Worm (Caenorhabditis elegans) whole organism, young adult: ENCODE results near the gene ocr-3.
A peak's percentile ranks its signal among the peaks of the same experiment; 100 is the strongest.

Source experiments
- B0035.1 ChIP-seq: sonication (generic microtip); optimal IDR thresholded peaks from 2 replicates; lab custom pipeline; 2016; ENCODE audit warnings: missing genetic modification characterization, mild to moderate bottlenecking, missing compliant biosample characterization, missing genotype, missing genetic modification reagents
- B0261.1 ChIP-seq: sonication (generic microtip); optimal IDR thresholded peaks from 2 replicates; lab custom pipeline; 2016; ENCODE audit warnings: mild to moderate bottlenecking, missing genetic modification characterization, moderate library complexity, missing compliant biosample characterization
- C06A6.2 ChIP-seq: fragments of 200-800 bp; sonication (Bioruptor generic); conservative IDR thresholded peaks from 2 replicates; pipeline ENCODE4 v1.3.6; 2022; ENCODE audit warnings: missing genetic modification characterization, missing compliant biosample characterization
- F57A8.1 ChIP-seq: fragments of 200-800 bp; sonication (Bioruptor generic); optimal IDR thresholded peaks from 2 replicates; lab custom pipeline; 2018; ENCODE audit warnings: mild to moderate bottlenecking, missing genetic modification characterization, moderate library complexity, missing compliant biosample characterization
- F57C9.4 ChIP-seq: sonication (generic microtip); optimal IDR thresholded peaks from 2 replicates; lab custom pipeline; 2017; ENCODE audit warnings: mild to moderate bottlenecking, missing genetic modification characterization, missing compliant biosample characterization
- K11D2.4 ChIP-seq: fragments of 200-800 bp; sonication (Bioruptor generic); IDR thresholded peaks from 2 replicates; pipeline ENCODE4 v1.3.6; 2022; ENCODE audit warnings: missing genetic modification reagents, missing genetic modification characterization, missing compliant biosample characterization
- K12H6.12 ChIP-seq: fragments of 200-800 bp; sonication (Bioruptor generic); optimal IDR thresholded peaks from 2 replicates; lab custom pipeline; 2018; ENCODE audit warnings: mild to moderate bottlenecking, missing genetic modification characterization, missing compliant biosample characterization
- ZK185.1 ChIP-seq: sonication (generic microtip); optimal IDR thresholded peaks from 2 replicates; lab custom pipeline; 2016; ENCODE audit warnings: mild to moderate bottlenecking, missing genetic modification characterization, missing compliant biosample characterization; ENCODE audit not compliant: poor library complexity, severe bottlenecking
- ama-1 ChIP-seq, 3 experiments: fragments of 150-350 bp in 1 of 3; sonication (generic microtip) in 2 of 3; optimal IDR thresholded peaks; 2 replicates each; lab custom pipeline; 2014 to 2018; ENCODE audit warnings: missing biosample characterization in 2 of 3, missing genetic modification characterization in 2 of 3, missing genetic modification reagents in 2 of 3
- atf-7 ChIP-seq: sonication (generic microtip); optimal IDR thresholded peaks from 2 replicates; lab custom pipeline; 2017; ENCODE audit warnings: mild to moderate bottlenecking, missing genetic modification characterization, missing compliant biosample characterization
- attf-3 ChIP-seq: fragments of 200-800 bp; sonication (Bioruptor generic); conservative IDR thresholded peaks from 2 replicates; pipeline ENCODE4 v1.3.6; 2022; ENCODE audit warnings: missing genetic modification reagents, missing genetic modification characterization, missing compliant biosample characterization
- attf-5 ChIP-seq: fragments of 200-800 bp; sonication (Bioruptor generic); optimal IDR thresholded peaks from 2 replicates; lab custom pipeline; 2018; ENCODE audit warnings: mild to moderate bottlenecking, missing genetic modification characterization, missing compliant biosample characterization
- attf-6 ChIP-seq: fragments of 200-800 bp; sonication (Bioruptor generic); IDR thresholded peaks from 2 replicates; pipeline ENCODE4 v1.3.6; 2022; ENCODE audit warnings: missing genetic modification reagents, missing genetic modification characterization, missing compliant biosample characterization
- egl-44 ChIP-seq: fragments of 200-800 bp; sonication (Bioruptor generic); IDR thresholded peaks from 2 replicates; pipeline ENCODE4 v1.3.6; 2022; ENCODE audit warnings: missing genetic modification reagents, missing genetic modification characterization, missing compliant biosample characterization
- ekl-4 ChIP-seq: fragments of 200-800 bp; sonication (Bioruptor generic); IDR thresholded peaks from 2 replicates; pipeline ENCODE4 v1.3.6; 2022; ENCODE audit warnings: missing genetic modification reagents, missing genetic modification characterization, missing compliant biosample characterization
- hmg-1.2 ChIP-seq: fragments of 200-800 bp; sonication (Bioruptor generic); IDR thresholded peaks from 2 replicates; pipeline ENCODE4 v1.3.6; 2022; ENCODE audit warnings: missing genetic modification reagents, missing genetic modification characterization, missing compliant biosample characterization
- hmg-20 ChIP-seq: fragments of 200-800 bp; sonication (Bioruptor generic); IDR thresholded peaks from 2 replicates; pipeline ENCODE4 v1.3.6; 2022; ENCODE audit warnings: missing genetic modification reagents, missing genetic modification characterization, missing compliant biosample characterization
- hrde-1 ChIP-seq: sonication (generic microtip); optimal IDR thresholded peaks from 2 replicates; lab custom pipeline; 2016; ENCODE audit warnings: missing genetic modification characterization, mild to moderate bottlenecking, missing compliant biosample characterization, moderate library complexity, missing genotype, missing genetic modification reagents, borderline replicate concordance
- lag-1 ChIP-seq: fragments of 200-800 bp; sonication (Bioruptor generic); IDR thresholded peaks from 2 replicates; pipeline ENCODE4 v1.3.6; 2022; ENCODE audit warnings: missing genetic modification reagents, missing genetic modification characterization, missing compliant biosample characterization
- let-607 ChIP-seq, 2 experiments: fragments of 200-800 bp in 1 of 2; sonication (Bioruptor generic) in 1 of 2; sonication (generic microtip) in 1 of 2; optimal IDR thresholded peaks; 2 replicates each; lab custom pipeline; 2016 to 2018; ENCODE audit warnings: mild to moderate bottlenecking in 2 of 2, missing compliant biosample characterization in 2 of 2, missing genetic modification characterization in 2 of 2, moderate library complexity in 2 of 2, missing genotype in 1 of 2
- lin-35 ChIP-seq, 3 experiments: fragments of 150-350 bp in 2 of 3; sonication (generic microtip) in 1 of 3; optimal IDR thresholded peaks; 2 replicates each; lab custom pipeline; 2014 to 2018; ENCODE audit warnings: missing biosample characterization in 3 of 3, missing genetic modification characterization in 3 of 3, missing genetic modification reagents in 3 of 3
- lir-1 ChIP-seq: fragments of 200-800 bp; sonication (Bioruptor generic); conservative IDR thresholded peaks from 2 replicates; pipeline ENCODE4 v1.3.6; 2022; ENCODE audit warnings: missing genetic modification reagents, missing genetic modification characterization, missing compliant biosample characterization
- madf-3 ChIP-seq: fragments of 200-800 bp; sonication (Bioruptor generic); IDR thresholded peaks from 2 replicates; pipeline ENCODE4 v1.3.6; 2022; ENCODE audit warnings: missing genetic modification reagents, missing genetic modification characterization, missing compliant biosample characterization
- mel-28 ChIP-seq: sonication (generic microtip); optimal IDR thresholded peaks from 2 replicates; lab custom pipeline; 2016; ENCODE audit warnings: borderline replicate concordance, mild to moderate bottlenecking, missing genetic modification characterization, missing compliant biosample characterization
- nfya-2 ChIP-seq: fragments of 200-800 bp; sonication (Bioruptor generic); IDR thresholded peaks from 2 replicates; pipeline ENCODE4 v1.3.6; 2022; ENCODE audit warnings: missing genetic modification reagents, missing genetic modification characterization, missing compliant biosample characterization
- nfyb-1 ChIP-seq: fragments of 200-800 bp; sonication (Bioruptor generic); IDR thresholded peaks from 2 replicates; pipeline ENCODE4 v1.3.6; 2022; ENCODE audit warnings: missing genetic modification reagents, missing genetic modification characterization, missing compliant biosample characterization
- nhr-179 ChIP-seq: sonication (generic microtip); optimal IDR thresholded peaks from 2 replicates; lab custom pipeline; 2016; ENCODE audit warnings: mild to moderate bottlenecking, missing genetic modification characterization, missing compliant biosample characterization
- nhr-80 ChIP-seq: sonication (generic microtip); optimal IDR thresholded peaks from 2 replicates; lab custom pipeline; 2016; ENCODE audit warnings: missing genetic modification characterization, missing compliant biosample characterization
- pbrm-1 ChIP-seq: fragments of 200-800 bp; sonication (Bioruptor generic); IDR thresholded peaks from 2 replicates; pipeline ENCODE4 v1.3.6; 2022; ENCODE audit warnings: missing genetic modification reagents, missing genetic modification characterization, missing compliant biosample characterization
- repo-1 ChIP-seq: sonication (generic microtip); optimal IDR thresholded peaks from 2 replicates; lab custom pipeline; 2017; ENCODE audit warnings: mild to moderate bottlenecking, missing genetic modification characterization, missing compliant biosample characterization
- sea-2 ChIP-seq: fragments of 200-800 bp; sonication (Bioruptor generic); IDR thresholded peaks from 2 replicates; pipeline ENCODE4 v1.3.6; 2022; ENCODE audit warnings: missing genetic modification characterization, missing compliant biosample characterization
- snpc-1.1 ChIP-seq: sonication (generic microtip); optimal IDR thresholded peaks from 2 replicates; lab custom pipeline; 2017; ENCODE audit warnings: missing genetic modification characterization, mild to moderate bottlenecking, missing compliant biosample characterization, antibody characterized with exemption, moderate library complexity, missing genotype, missing genetic modification reagents; ENCODE audit not compliant: insufficient read depth
- snpc-1.3 ChIP-seq: sonication (generic microtip); optimal IDR thresholded peaks from 2 replicates; lab custom pipeline; 2017; ENCODE audit warnings: missing genetic modification characterization, mild to moderate bottlenecking, missing compliant biosample characterization, antibody characterized with exemption, moderate library complexity, missing genotype, missing genetic modification reagents; ENCODE audit not compliant: insufficient read depth
- snpc-4 ChIP-seq, 5 experiments: fragments of 150-350 bp in 1 of 5; sonication (generic microtip) in 4 of 5; optimal IDR thresholded peaks; 2 replicates each; lab custom pipeline; 2014 to 2018; ENCODE audit warnings: missing genetic modification characterization in 5 of 5, missing biosample characterization in 3 of 5, antibody characterized with exemption in 2 of 5, mild to moderate bottlenecking in 2 of 5, missing compliant biosample characterization in 2 of 5, missing genotype in 2 of 5, moderate library complexity in 2 of 5, missing genetic modification reagents in 1 of 5
- sptf-2 ChIP-seq: fragments of 200-800 bp; sonication (Bioruptor generic); optimal IDR thresholded peaks from 2 replicates; lab custom pipeline; 2018; ENCODE audit warnings: mild to moderate bottlenecking, missing genetic modification characterization, missing compliant biosample characterization
- xnd-1 ChIP-seq: sonication (generic microtip); optimal IDR thresholded peaks from 2 replicates; lab custom pipeline; 2016; ENCODE audit warnings: missing genotype, missing genetic modification reagents, missing genetic modification characterization, missing compliant biosample characterization
- ztf-18 ChIP-seq: sonication (generic microtip); optimal IDR thresholded peaks from 2 replicates; lab custom pipeline; 2016; ENCODE audit warnings: missing genotype, mild to moderate bottlenecking, missing genetic modification characterization, missing compliant biosample characterization

The ocr-3 gene

DNA sequence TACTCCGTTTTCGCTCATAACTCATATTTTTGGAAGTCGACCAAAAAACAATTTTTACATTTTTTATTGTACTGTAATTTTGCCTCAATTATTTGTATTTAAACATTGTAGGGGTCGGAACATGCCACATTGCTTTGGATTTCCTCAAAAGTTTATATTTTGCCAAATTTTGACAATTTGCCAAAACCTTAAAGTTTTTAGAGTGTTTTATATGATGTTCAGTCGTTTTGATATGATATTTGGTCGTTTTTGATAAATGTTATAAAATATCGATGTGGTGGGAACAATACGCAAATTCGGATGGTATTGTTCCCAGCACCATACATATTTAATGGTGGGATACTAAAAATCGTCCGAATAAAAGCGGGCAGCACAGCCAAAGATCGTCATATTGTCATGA is 4.4 kb upstream of the ocr-3 start, which contains the start of gene T10B10.9:
Gene T10B10.9 (plus strand): TSS at position 301 of the 400 bp plus-strand sequence.
- TF ChIP-seq F57C9.4 (no peak), B0035.1 (no peak), sea-2 (GFP tag; lab: Robert Waterston, UW) (no peak), ama-1 (optimal IDR thresholded peaks at IDR 0.05; lab: Kevin White, UChicago) (no peak), ama-1 (GFP tag; optimal IDR thresholded peaks at IDR 0.05; lab: Kevin White, UChicago) (no peak), snpc-1.1 (tag; lab: Kevin White, UChicago) (no peak), attf-5 (GFP tag; lab: Kevin White, UChicago) (no peak), sptf-2 (no peak), nfya-2 (no peak), attf-6 (no peak)
- TF ChIP-seq, all 124 proteins: peak for 0

- no peak for TF ChIP-seq lag-1 (GFP tag; lab: Robert Waterston, UW)
- no peak for TF ChIP-seq egl-44 (GFP tag; lab: Robert Waterston, UW)
- no peak for TF ChIP-seq xnd-1 (tag; lab: Kevin White, UChicago)
- TF ChIP-seq hmg-20 (GFP tag; lab: Robert Waterston, UW) = no peak
- TF ChIP-seq attf-5 (GFP tag; lab: Kevin White, UChicago) = no peak
- TF ChIP-seq snpc-4 (GFP tag; optimal IDR thresholded peaks at IDR 0.05; lab: Kevin White, UChicago) = no peak
- TF ChIP-seq snpc-4 (tag; optimal IDR thresholded peaks at IDR 0.05; lab: Kevin White, UChicago) = no peak
- no peak for TF ChIP-seq attf-3 (GFP tag; lab: Robert Waterston, UW)
- no peak for TF ChIP-seq hrde-1 (tag; lab: Kevin White, UChicago)
- no peak for TF ChIP-seq F57A8.1 (GFP tag; lab: Kevin White, UChicago)
- no peak for TF ChIP-seq ztf-18 (tag; lab: Kevin White, UChicago)
- TF ChIP-seq nhr-80 = no peak
- TF ChIP-seq ekl-4 (GFP tag; lab: Robert Waterston, UW) = no peak
- no peak for TF ChIP-seq nhr-179 (tag; lab: Kevin White, UChicago)
- TF ChIP-seq nfya-2 = no peak
Observed at ce11 chrX:15166122-15166521, 2.4 kb upstream of the ocr-3 start, which contains the start of gene T10B10.8. TSS of gene T10B10.8 (minus strand) at chrX:15166222.

ce11 chrX:15167692-15168091 is 832 bp upstream of the ocr-3 start:
- TF ChIP-seq ekl-4 (GFP tag; lab: Robert Waterston, UW) = no peak
- no peak for TF ChIP-seq madf-3 (GFP tag; lab: Robert Waterston, UW)
- TF ChIP-seq nhr-80 = peak; percentile 80
- TF ChIP-seq, all 124 proteins: peak for 1

DNA sequence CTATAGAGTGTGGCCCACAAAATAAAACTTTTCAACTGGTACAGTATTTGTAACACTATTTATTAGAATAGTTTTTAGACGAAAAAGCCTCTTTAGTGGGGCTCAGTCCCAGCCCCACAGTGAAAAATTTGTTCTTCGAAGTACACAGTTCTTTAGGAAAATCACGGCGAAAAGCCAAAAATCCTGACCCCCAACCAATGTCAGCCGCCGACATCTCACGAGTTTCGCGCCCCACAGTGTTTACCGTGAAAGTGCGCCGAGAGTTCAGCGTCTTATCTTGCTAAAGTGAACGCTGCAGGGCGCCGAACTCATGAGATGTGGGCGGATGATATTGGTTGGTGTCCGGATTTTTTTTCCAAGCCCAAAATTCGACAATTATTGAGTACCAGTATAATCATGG is 2.4 kb downstream of the ocr-3 start:
- no peak for TF ChIP-seq xnd-1 (tag; lab: Kevin White, UChicago)
- TF ChIP-seq nfyb-1 (GFP tag; lab: Robert Waterston, UW) = no peak
- TF ChIP-seq K12H6.12 (tag; lab: Kevin White, UChicago) = no peak
- TF ChIP-seq snpc-4 (GFP tag; optimal IDR thresholded peaks at IDR 0.05; lab: Kevin White, UChicago) = no peak
- peak; percentile 39 to 93 (median 72) for TF ChIP-seq snpc-4 (tag; optimal IDR thresholded peaks at IDR 0.05; lab: Kevin White, UChicago)

- no peak for TF ChIP-seq mel-28 (tag; lab: Kevin White, UChicago)
- TF ChIP-seq hmg-20 (GFP tag; lab: Robert Waterston, UW) = 0 out of 2 replicates have a peak, but pooled peaks have one; percentile 23
- 0 out of 2 replicates have a peak, but pooled peaks have one; percentile 25 for TF ChIP-seq madf-3 (GFP tag; lab: Robert Waterston, UW)
- peak; percentile 31 for TF ChIP-seq repo-1 (tag; lab: Kevin White, UChicago)
- peak; percentile 83 for TF ChIP-seq ZK185.1 (tag; lab: Kevin White, UChicago)
- TF ChIP-seq B0261.1 (tag; lab: Kevin White, UChicago) = peak; percentile 21
- peak; percentile 75 to 88 for TF ChIP-seq let-607 (tag; optimal IDR thresholded peaks at IDR 0.05; lab: Kevin White, UChicago)
- TF ChIP-seq hmg-1.2 (GFP tag; lab: Robert Waterston, UW) = peak; percentile 49
- peak; percentile 75 for TF ChIP-seq pbrm-1 (GFP tag; lab: Robert Waterston, UW)
- TF ChIP-seq snpc-1.3 (tag; lab: Kevin White, UChicago) = no peak
- TF ChIP-seq atf-7 (tag; lab: Kevin White, UChicago) = peak; percentile 81
- peak; percentile 64 for TF ChIP-seq C06A6.2 (GFP tag; lab: Robert Waterston, UW)
- no peak for TF ChIP-seq ama-1 (optimal IDR thresholded peaks at IDR 0.05; lab: Kevin White, UChicago)
- no peak for TF ChIP-seq ama-1 (GFP tag; optimal IDR thresholded peaks at IDR 0.05; lab: Kevin White, UChicago)
- TF ChIP-seq lin-35 (GFP tag; optimal IDR thresholded peaks at IDR 0.05; lab: Kevin White, UChicago) = peak in 1 of 3 experiments; percentile 85
- TF ChIP-seq K11D2.4 = peak; percentile 75
- TF ChIP-seq lir-1 = 0 out of 2 replicates have a peak, but pooled peaks have one; percentile 46
- TF ChIP-seq snpc-4 (GFP tag; optimal IDR thresholded peaks at IDR 0.05; lab: Kevin White, UChicago) = no peak
- peak; percentile 8 to 80 (median 66) for TF ChIP-seq snpc-4 (tag; optimal IDR thresholded peaks at IDR 0.05; lab: Kevin White, UChicago)
Observed at ce11 chrX:15173303-15173904, 4.9 kb downstream of the ocr-3 start, which contains the start of gene ucr-2.2. TSS of gene ucr-2.2 (plus strand) at chrX:15173904.
